Fruit fly (Drosophila melanogaster): ENCODE measurements around the gene Cpr72Ea.

Cpr72Ea gene

DNA sequence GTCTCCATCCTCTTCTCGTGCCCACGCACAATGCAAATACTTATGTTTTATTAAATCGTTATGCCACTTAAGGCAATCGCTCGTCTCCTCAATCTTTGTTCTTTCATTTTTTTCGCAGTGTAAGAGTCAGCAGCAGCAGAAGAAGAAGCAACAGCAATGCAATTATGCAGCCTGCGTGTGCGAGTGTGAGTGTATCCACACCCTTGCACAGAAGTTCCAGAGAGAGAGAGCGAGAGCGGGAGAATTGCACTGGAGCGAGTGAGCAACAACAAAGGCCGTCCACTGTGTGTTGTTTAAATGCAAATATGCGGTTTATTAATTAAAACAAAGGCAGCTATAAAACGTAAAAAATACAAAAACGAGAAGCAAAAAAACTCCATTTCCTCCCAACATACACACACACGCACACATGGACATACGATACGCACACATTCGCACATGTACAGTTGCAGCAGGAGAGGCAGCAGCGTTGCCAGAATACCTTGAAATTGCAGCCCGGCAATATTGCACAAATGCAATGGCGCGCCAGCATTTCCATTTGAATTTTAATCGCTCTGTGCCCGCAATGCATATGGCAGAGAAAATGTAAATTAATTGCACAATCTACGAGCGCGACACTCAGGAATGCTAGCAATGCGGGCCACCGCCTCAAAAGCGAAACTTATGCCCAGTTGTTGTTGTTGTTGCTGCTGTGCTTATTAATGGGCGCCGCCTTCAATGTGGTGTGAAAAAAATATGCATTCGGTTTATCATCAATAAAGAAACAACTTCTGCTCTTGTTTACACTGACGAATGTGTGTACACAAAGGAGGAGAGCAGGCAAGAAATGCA is 46.4 kb downstream of the Cpr72Ea start (continued):
- no peak for TF ChIP-seq CG11093 (GFP tag; IDR thresholded peaks at IDR 0.05)
- no peak for TF ChIP-seq D (optimal IDR thresholded peaks at IDR 0.05)
- peak; percentile 78 for TF ChIP-seq D (GFP tag; optimal IDR thresholded peaks at IDR 0.05)
- no peak for TF ChIP-seq HLH3B (GFP tag; IDR thresholded peaks at IDR 0.05)
- no peak for TF ChIP-seq Dip2 (GFP tag; IDR thresholded peaks at IDR 0.05)
- TF ChIP-seq slou (GFP tag; optimal IDR thresholded peaks at IDR 0.05): no peak
- no peak for TF ChIP-seq oc (tag; optimal IDR thresholded peaks at IDR 0.05)
- TF ChIP-seq Mes4 (GFP tag; optimal IDR thresholded peaks at IDR 0.05): peak; percentile 46
- no peak for TF ChIP-seq NfI (GFP tag; optimal IDR thresholded peaks at IDR 0.05)
- no peak for TF ChIP-seq Abd-B (GFP tag; optimal IDR thresholded peaks at IDR 0.05)
- no peak for TF ChIP-seq Sin3A (optimal IDR thresholded peaks at IDR 0.05)
- peak; percentile 34 for TF ChIP-seq CrebB (tag; optimal IDR thresholded peaks at IDR 0.05)
- TF ChIP-seq CG9215 (GFP tag; IDR thresholded peaks at IDR 0.05): no peak
- TF ChIP-seq CG10274 (GFP tag; optimal IDR thresholded peaks at IDR 0.05): no peak
- TF ChIP-seq Drgx (GFP tag; IDR thresholded peaks at IDR 0.05): peak; percentile 60
- no peak for TF ChIP-seq Lim3 (GFP tag; IDR thresholded peaks at IDR 0.05)
- TF ChIP-seq Hand (GFP tag; optimal IDR thresholded peaks at IDR 0.05): no peak
- TF ChIP-seq pan (optimal IDR thresholded peaks at IDR 0.05): no peak
- no peak for TF ChIP-seq pan (GFP tag; optimal IDR thresholded peaks at IDR 0.05 in 1 of 2, IDR thresholded peaks at IDR 0.05 in 1 of 2)
- peak; percentile 57 for TF ChIP-seq Dp (GFP tag; optimal IDR thresholded peaks at IDR 0.05)
- no peak for TF ChIP-seq grn (GFP tag; optimal IDR thresholded peaks at IDR 0.05)
- no peak for TF ChIP-seq Rx (GFP tag; IDR thresholded peaks at IDR 0.05)
- no peak for TF ChIP-seq BtbVII (GFP tag; optimal IDR thresholded peaks at IDR 0.05)
- no peak for TF ChIP-seq CG15514 (GFP tag; optimal IDR thresholded peaks at IDR 0.05)
- no peak for TF ChIP-seq Oli (tag; optimal IDR thresholded peaks at IDR 0.05)
- TF ChIP-seq CG12071 (GFP tag; optimal IDR thresholded peaks at IDR 0.05): no peak
- peak; percentile 59 for TF ChIP-seq gcm (GFP tag; optimal IDR thresholded peaks at IDR 0.05)
- TF ChIP-seq CG13296 (GFP tag; optimal IDR thresholded peaks at IDR 0.05): no peak
- TF ChIP-seq en (GFP tag; optimal IDR thresholded peaks at IDR 0.05): no peak
- TF ChIP-seq Elba2 (GFP tag; optimal IDR thresholded peaks at IDR 0.05): no peak
- no peak for TF ChIP-seq CG9437 (GFP tag; optimal IDR thresholded peaks at IDR 0.05)
- peak; percentile 96 for TF ChIP-seq sens (GFP tag)
- TF ChIP-seq tna (GFP tag; IDR thresholded peaks at IDR 0.05; ENCODE audit: partially characterized antibody): no peak
- peak; percentile 89 for TF ChIP-seq CG9727 (GFP tag; optimal IDR thresholded peaks at IDR 0.05)
- TF ChIP-seq CG1602 (GFP tag; optimal IDR thresholded peaks at IDR 0.05): peak; percentile 3
- TF ChIP-seq tap (tag; optimal IDR thresholded peaks at IDR 0.05): no peak
- peak; percentile 48 for TF ChIP-seq CG1603 (tag; optimal IDR thresholded peaks at IDR 0.05)
- TF ChIP-seq dan (GFP tag; IDR thresholded peaks at IDR 0.05): no peak
- TF ChIP-seq rib (GFP tag; IDR thresholded peaks at IDR 0.05): 0 out of 2 replicates have a peak, but pooled peaks have one; percentile 10
- TF ChIP-seq pita (GFP tag; optimal IDR thresholded peaks at IDR 0.05): no peak
- TF ChIP-seq Stat92E (GFP tag; optimal IDR thresholded peaks at IDR 0.05): no peak
- TF ChIP-seq CG14050 (GFP tag; IDR thresholded peaks at IDR 0.05): no peak
- TF ChIP-seq cato (GFP tag; optimal IDR thresholded peaks at IDR 0.05; ENCODE audit: borderline replicate concordance): peak; percentile 10
- no peak for TF ChIP-seq sc (optimal IDR thresholded peaks at IDR 0.05)
- peak; percentile 28 for TF ChIP-seq sc (GFP tag; optimal IDR thresholded peaks at IDR 0.05)
- no peak for TF ChIP-seq prd (optimal IDR thresholded peaks at IDR 0.05)
- peak; percentile 63 for TF ChIP-seq prd (GFP tag; IDR thresholded peaks at IDR 0.05)
- TF ChIP-seq Med (GFP tag): peak; percentile 86
- no peak for TF ChIP-seq CG16779 (GFP tag; IDR thresholded peaks at IDR 0.05)
- TF ChIP-seq Poxn (GFP tag; IDR thresholded peaks at IDR 0.05): no peak
- TF ChIP-seq Fer1 (GFP tag; optimal IDR thresholded peaks at IDR 0.05): no peak
